Worm (Caenorhabditis elegans) whole organism, L1 larva: Measurements from ENCODE around the gene tag-196.

ENCODE experiments used
- C04F5.9 ChIP-seq: sonication (generic microtip); optimal IDR thresholded peaks from 2 replicates; lab custom pipeline; 2016; ENCODE audit warnings: missing genetic modification characterization, missing compliant biosample characterization
- C16A3.4 ChIP-seq: fragments of 150-350 bp; optimal IDR thresholded peaks from 2 replicates; lab custom pipeline; 2014; ENCODE audit warnings: missing biosample characterization, missing genetic modification characterization
- C34B4.2 ChIP-seq: sonication (generic microtip); optimal IDR thresholded peaks from 2 replicates; lab custom pipeline; 2017; ENCODE audit warnings: mild to moderate bottlenecking, missing genetic modification characterization, missing compliant biosample characterization
- F16B12.6 ChIP-seq: fragments of 150-350 bp; optimal IDR thresholded peaks from 2 replicates; lab custom pipeline; 2014; ENCODE audit warnings: missing biosample characterization, missing genetic modification characterization
- alr-1 ChIP-seq: fragments of 200-800 bp; sonication (Bioruptor generic); optimal IDR thresholded peaks from 2 replicates; lab custom pipeline; 2018; ENCODE audit warnings: borderline replicate concordance, mild to moderate bottlenecking, missing genetic modification characterization, missing compliant biosample characterization
- ama-1 ChIP-seq: fragments of 150-350 bp; optimal IDR thresholded peaks from 2 replicates; lab custom pipeline; 2014
- blmp-1 ChIP-seq: fragments of 150-350 bp; optimal IDR thresholded peaks from 2 replicates; lab custom pipeline; 2014; ENCODE audit warnings: missing biosample characterization, missing genetic modification characterization
- ceh-8 ChIP-seq: fragments of 200-800 bp; sonication (Bioruptor generic); optimal IDR thresholded peaks from 2 replicates; lab custom pipeline; 2018; ENCODE audit warnings: mild to moderate bottlenecking, missing genetic modification characterization, moderate library complexity, missing compliant biosample characterization
- ceh-82 ChIP-seq, 3 experiments: fragments of 150-350 bp in 1 of 3; sonication (generic microtip) in 2 of 3; optimal IDR thresholded peaks; 2 replicates each; lab custom pipeline; 2014 to 2017; ENCODE audit warnings: missing biosample characterization in 3 of 3, missing genetic modification characterization in 3 of 3
- ceh-88 ChIP-seq: fragments of 200-800 bp; sonication (Bioruptor generic); IDR thresholded peaks from 2 replicates; pipeline ENCODE4 v1.3.6; 2022; ENCODE audit warnings: missing genetic modification characterization, missing compliant biosample characterization
- ceh-90 ChIP-seq: sonication (generic microtip); optimal IDR thresholded peaks from 2 replicates; lab custom pipeline; 2016; ENCODE audit warnings: missing genetic modification characterization, missing compliant biosample characterization
- dpl-1 ChIP-seq, 3 experiments: fragments of 150-350 bp in 2 of 3; sonication (generic microtip) in 1 of 3; optimal IDR thresholded peaks; 2 replicates each; lab custom pipeline; 2014 to 2017; ENCODE audit warnings: missing biosample characterization in 3 of 3, missing genetic modification characterization in 3 of 3, missing genetic modification reagents in 3 of 3
- dsc-1 ChIP-seq: sonication (generic microtip); optimal IDR thresholded peaks from 2 replicates; lab custom pipeline; 2016; ENCODE audit warnings: mild to moderate bottlenecking, missing genetic modification characterization, missing compliant biosample characterization
- egl-13 ChIP-seq: sonication (generic microtip); optimal IDR thresholded peaks from 2 replicates; lab custom pipeline; 2016; ENCODE audit warnings: missing genotype, missing genetic modification reagents, missing genetic modification characterization, missing compliant biosample characterization
- egl-27 ChIP-seq, 2 experiments: fragments of 150-350 bp in 1 of 2; sonication (generic microtip); optimal IDR thresholded peaks; 3 replicates each; lab custom pipeline; 2017 to 2018; ENCODE audit warnings: missing biosample characterization in 2 of 2, missing genetic modification characterization in 2 of 2, missing genetic modification reagents in 2 of 2
- elt-2 ChIP-seq: sonication (generic microtip); optimal IDR thresholded peaks from 2 replicates; lab custom pipeline; 2016; ENCODE audit warnings: missing genetic modification characterization, mild to moderate bottlenecking, inconsistent platforms, missing compliant biosample characterization, missing genetic modification reagents
- elt-3 ChIP-seq, 6 experiments: fragments of 150-350 bp in 1 of 6; sonication (generic microtip); optimal IDR thresholded peaks; 2 replicates each; lab custom pipeline; 2017 to 2018; ENCODE audit warnings: missing biosample characterization in 6 of 6, missing genetic modification characterization in 6 of 6, inconsistent platforms in 1 of 6
- ets-5 ChIP-seq: fragments of 200-800 bp; sonication (Bioruptor generic); IDR thresholded peaks from 2 replicates; pipeline ENCODE4 v1.3.6; 2022; ENCODE audit warnings: missing genetic modification characterization, missing compliant biosample characterization
- fkh-4 ChIP-seq: sonication (generic microtip); optimal IDR thresholded peaks from 2 replicates; lab custom pipeline; 2016; ENCODE audit warnings: missing compliant biosample characterization, missing genetic modification characterization, borderline replicate concordance
- grh-1 ChIP-seq: fragments of 200-800 bp; sonication (Bioruptor generic); IDR thresholded peaks from 2 replicates; pipeline ENCODE4 v1.3.6; 2022; ENCODE audit warnings: missing genetic modification reagents, missing genetic modification characterization, missing compliant biosample characterization
- hlh-17 ChIP-seq: fragments of 200-800 bp; sonication (Bioruptor generic); optimal IDR thresholded peaks from 2 replicates; lab custom pipeline; 2018; ENCODE audit warnings: missing genetic modification characterization, mild to moderate bottlenecking, missing compliant biosample characterization, moderate library complexity, borderline replicate concordance
- hlh-4 ChIP-seq: sonication (generic microtip); optimal IDR thresholded peaks from 2 replicates; lab custom pipeline; 2016; ENCODE audit warnings: mild to moderate bottlenecking, missing genetic modification characterization, missing compliant biosample characterization
- isw-1 ChIP-seq: fragments of 200-800 bp; sonication (Bioruptor generic); IDR thresholded peaks from 2 replicates; pipeline ENCODE4 v1.3.6; 2022; ENCODE audit warnings: missing genetic modification characterization, missing compliant biosample characterization
- jun-1 ChIP-seq: fragments of 150-350 bp; optimal IDR thresholded peaks from 2 replicates; lab custom pipeline; 2014; ENCODE audit warnings: missing biosample characterization, missing genetic modification reagents, missing genetic modification characterization
- lin-14 ChIP-seq: fragments of 200-800 bp; sonication (Bioruptor generic); optimal IDR thresholded peaks from 2 replicates; lab custom pipeline; 2018; ENCODE audit warnings: mild to moderate bottlenecking, missing genetic modification characterization, moderate library complexity, missing compliant biosample characterization
- lin-35 ChIP-seq, 2 experiments: fragments of 150-350 bp; optimal IDR thresholded peaks; 2 replicates each; lab custom pipeline; 2014; ENCODE audit warnings: missing biosample characterization in 2 of 2, missing genetic modification characterization in 2 of 2, missing genetic modification reagents in 2 of 2
- lin-39 ChIP-seq: fragments of 150-350 bp; optimal IDR thresholded peaks from 2 replicates; lab custom pipeline; 2014; ENCODE audit warnings: missing biosample characterization, missing genetic modification reagents, missing genetic modification characterization
- lir-3 ChIP-seq: sonication (generic microtip); optimal IDR thresholded peaks from 2 replicates; lab custom pipeline; 2016; ENCODE audit warnings: mild to moderate bottlenecking, missing genetic modification characterization, moderate library complexity, missing compliant biosample characterization; ENCODE audit not compliant: poor library complexity
- lsy-2 ChIP-seq, 2 experiments: fragments of 150-350 bp; optimal IDR thresholded peaks; 2 replicates each; lab custom pipeline; 2014; ENCODE audit warnings: missing biosample characterization in 2 of 2, missing genetic modification characterization in 2 of 2
- mdl-1 ChIP-seq, 2 experiments: fragments of 150-350 bp; optimal IDR thresholded peaks; 2 replicates each; lab custom pipeline; 2014 to 2017; ENCODE audit warnings: missing biosample characterization in 2 of 2, missing genetic modification characterization in 2 of 2, inconsistent platforms in 1 of 2
- mef-2 ChIP-seq: fragments of 150-350 bp; optimal IDR thresholded peaks from 2 replicates; lab custom pipeline; 2014; ENCODE audit warnings: missing biosample characterization, missing genetic modification characterization
- nhr-11 ChIP-seq: fragments of 150-350 bp; optimal IDR thresholded peaks from 2 replicates; lab custom pipeline; 2014; ENCODE audit warnings: missing biosample characterization, missing genetic modification characterization
- nhr-12 ChIP-seq: sonication (generic microtip); optimal IDR thresholded peaks from 2 replicates; lab custom pipeline; 2017; ENCODE audit warnings: missing biosample characterization, missing genetic modification characterization
- nhr-20 ChIP-seq: sonication (generic microtip); optimal IDR thresholded peaks from 2 replicates; lab custom pipeline; 2016; ENCODE audit warnings: mild to moderate bottlenecking, missing genetic modification characterization, missing compliant biosample characterization
- nhr-237 ChIP-seq: fragments of 150-350 bp; optimal IDR thresholded peaks from 2 replicates; lab custom pipeline; 2014; ENCODE audit warnings: missing biosample characterization, missing genetic modification characterization
- nhr-28 ChIP-seq: fragments of 150-350 bp; optimal IDR thresholded peaks from 2 replicates; lab custom pipeline; 2014; ENCODE audit warnings: missing biosample characterization, missing genetic modification characterization
- nhr-71 ChIP-seq: sonication (generic microtip); optimal IDR thresholded peaks from 2 replicates; lab custom pipeline; 2016; ENCODE audit warnings: mild to moderate bottlenecking, missing genetic modification characterization, moderate library complexity, missing compliant biosample characterization
- nhr-85 ChIP-seq: sonication (generic microtip); peaks from one replicate; lab custom pipeline; 2016; ENCODE audit warnings: missing genetic modification characterization, inconsistent platforms, missing compliant biosample characterization
- pqm-1 ChIP-seq: sonication (generic microtip); optimal IDR thresholded peaks from 3 replicates; lab custom pipeline; 2017; ENCODE audit warnings: missing biosample characterization, missing genetic modification characterization
- rnt-1 ChIP-seq: sonication (generic microtip); optimal IDR thresholded peaks from 2 replicates; lab custom pipeline; 2016; ENCODE audit warnings: mild to moderate bottlenecking, missing genetic modification characterization, moderate library complexity, missing compliant biosample characterization
- skn-1 ChIP-seq: fragments of 150-350 bp; optimal IDR thresholded peaks from 2 replicates; lab custom pipeline; 2014; ENCODE audit warnings: missing biosample characterization, missing genetic modification characterization
- snu-23 ChIP-seq: sonication (generic microtip); optimal IDR thresholded peaks from 2 replicates; lab custom pipeline; 2016; ENCODE audit warnings: missing genetic modification characterization, missing compliant biosample characterization
- sptf-1 ChIP-seq: fragments of 150-350 bp; optimal IDR thresholded peaks from 2 replicates; lab custom pipeline; 2014; ENCODE audit warnings: missing biosample characterization, missing genetic modification characterization
- swsn-7 ChIP-seq: sonication (generic microtip); optimal IDR thresholded peaks from 2 replicates; lab custom pipeline; 2016; ENCODE audit warnings: missing genetic modification characterization, missing compliant biosample characterization
- tbx-2 ChIP-seq: sonication (generic microtip); optimal IDR thresholded peaks from 2 replicates; lab custom pipeline; 2016; ENCODE audit warnings: missing genetic modification characterization, missing compliant biosample characterization
- unc-98 ChIP-seq: fragments of 200-800 bp; sonication (Bioruptor generic); IDR thresholded peaks from 2 replicates; pipeline ENCODE4 v1.3.6; 2022; ENCODE audit warnings: missing genetic modification characterization, missing compliant biosample characterization
- xbp-1 ChIP-seq: sonication (generic microtip); optimal IDR thresholded peaks from 2 replicates; lab custom pipeline; 2016; ENCODE audit warnings: missing genetic modification characterization, missing compliant biosample characterization
- ztf-4 ChIP-seq: fragments of 150-350 bp; optimal IDR thresholded peaks from 2 replicates; lab custom pipeline; 2014; ENCODE audit warnings: missing biosample characterization, missing genetic modification characterization

Gene tag-196

ce11 chrV:8603272-8603671 is 8.6 kb downstream of the tag-196 start, which contains the start of gene F41E6.5:
Gene F41E6.5, plus strand, starts transcription at chrV:8603480.
- TF ChIP-seq blmp-1, result peak; percentile 23
- TF ChIP-seq mdl-1 (tag; optimal IDR thresholded peaks at IDR 0.05; lab: Kevin White, UChicago), result peak in 1 of 2 experiments; percentile 4
- TF ChIP-seq elt-3 (tag; optimal IDR thresholded peaks at IDR 0.05; lab: Kevin White, UChicago), result peak in 3 of 6 experiments; percentile 12 to 91 (median 24)
- TF ChIP-seq C04F5.9 (tag; lab: Kevin White, UChicago), result no peak
- TF ChIP-seq nhr-28 (tag; lab: Kevin White, UChicago), result no peak
- peak; percentile 2 for TF ChIP-seq nhr-71 (tag; lab: Kevin White, UChicago)
- TF ChIP-seq alr-1 (tag; lab: Kevin White, UChicago), result no peak
- TF ChIP-seq lin-35 (GFP tag; optimal IDR thresholded peaks at IDR 0.05; lab: Kevin White, UChicago), result peak in 1 of 2 experiments; percentile 26
- TF ChIP-seq F16B12.6 (tag; lab: Kevin White, UChicago), result no peak
- peak; percentile 66 for TF ChIP-seq nhr-85
- peak; percentile 8 for TF ChIP-seq lin-14 (GFP tag; lab: Kevin White, UChicago)
- TF ChIP-seq C34B4.2 (tag; lab: Kevin White, UChicago), result no peak
- TF ChIP-seq elt-2 (tag; lab: Kevin White, UChicago), result peak; percentile 41

ce11 chrV:8606099-8606696 is 11.5 kb downstream of the tag-196 start, which contains the start of gene vps-60:
Gene vps-60, minus strand, starts transcription at chrV:8606128.
- TF ChIP-seq nhr-237 (tag; lab: Kevin White, UChicago), result peak; percentile 84
- no peak for TF ChIP-seq nhr-12
- peak; percentile 89 for TF ChIP-seq rnt-1 (tag; lab: Kevin White, UChicago)
- peak; percentile 48 for TF ChIP-seq mef-2
- TF ChIP-seq xbp-1 (tag; lab: Kevin White, UChicago), result peak; percentile 98
- TF ChIP-seq tbx-2 (tag; lab: Kevin White, UChicago), result peak; percentile 95
- peak; percentile 73 to 82 (median 81) for TF ChIP-seq dpl-1 (GFP tag; optimal IDR thresholded peaks at IDR 0.05; lab: Kevin White, UChicago)
- TF ChIP-seq snu-23, result peak; percentile 96
- peak; percentile 94 for TF ChIP-seq isw-1
- TF ChIP-seq alr-1 (tag; lab: Kevin White, UChicago), result no peak
- no peak for TF ChIP-seq hlh-17 (GFP tag; lab: Kevin White, UChicago)
- no peak for TF ChIP-seq pqm-1
- TF ChIP-seq skn-1, result peak; percentile 91
- peak; percentile 47 for TF ChIP-seq ceh-90 (tag; lab: Kevin White, UChicago)
- peak; percentile 60 for TF ChIP-seq lir-3 (tag; lab: Kevin White, UChicago)
- peak; percentile 29 for TF ChIP-seq C04F5.9 (tag; lab: Kevin White, UChicago)
- peak; percentile 37 for TF ChIP-seq nhr-11 (tag; lab: Kevin White, UChicago)
- TF ChIP-seq lin-39, result peak; percentile 48
- TF ChIP-seq ceh-8, result peak; percentile 78
- no peak for TF ChIP-seq sptf-1
- no peak for TF ChIP-seq fkh-4 (tag; lab: Kevin White, UChicago)
- TF ChIP-seq elt-2 (tag; lab: Kevin White, UChicago), result peak; percentile 79
- TF ChIP-seq C16A3.4, result peak; percentile 90
- peak; percentile 96 for TF ChIP-seq jun-1 (tag; lab: Kevin White, UChicago)
- peak; percentile 96 for TF ChIP-seq nhr-20 (tag; lab: Kevin White, UChicago)
- peak; percentile 94 for TF ChIP-seq swsn-7 (tag; lab: Kevin White, UChicago)
- no peak for TF ChIP-seq unc-98 (GFP tag; lab: Robert Waterston, UW)
- peak; percentile 91 for TF ChIP-seq dsc-1 (tag; lab: Kevin White, UChicago)
- no peak for TF ChIP-seq hlh-4
- peak; percentile 10 for TF ChIP-seq ama-1 (lab: Kevin White, UChicago)
- TF ChIP-seq lin-14 (GFP tag; lab: Kevin White, UChicago), result peak; percentile 98
- TF ChIP-seq ceh-88 (GFP tag; lab: Robert Waterston, UW), result peak; percentile 77; the same call in 1 of the 2 replicates
- TF ChIP-seq lsy-2 (tag; optimal IDR thresholded peaks at IDR 0.05; lab: Kevin White, UChicago), result peak; percentile 89 to 96
- TF ChIP-seq egl-27 (tag; optimal IDR thresholded peaks at IDR 0.05; lab: Kevin White, UChicago), result peak; percentile 52 to 57
- peak; percentile 77 for TF ChIP-seq ztf-4
- TF ChIP-seq egl-13 (tag; lab: Kevin White, UChicago), result peak; percentile 88
- TF ChIP-seq nhr-28 (tag; lab: Kevin White, UChicago), result no peak
- peak; percentile 98 for TF ChIP-seq nhr-71 (tag; lab: Kevin White, UChicago)
- peak; percentile 75 for TF ChIP-seq grh-1 (GFP tag; lab: Robert Waterston, UW)
- no peak for TF ChIP-seq ets-5 (GFP tag; lab: Robert Waterston, UW)
- TF ChIP-seq ceh-82 (tag; optimal IDR thresholded peaks at IDR 0.05; lab: Kevin White, UChicago), result peak; percentile 75 to 95 (median 82)
